Worm (Caenorhabditis elegans): ENCODE measurements around the gene Y69E1A.3.

DNA sequence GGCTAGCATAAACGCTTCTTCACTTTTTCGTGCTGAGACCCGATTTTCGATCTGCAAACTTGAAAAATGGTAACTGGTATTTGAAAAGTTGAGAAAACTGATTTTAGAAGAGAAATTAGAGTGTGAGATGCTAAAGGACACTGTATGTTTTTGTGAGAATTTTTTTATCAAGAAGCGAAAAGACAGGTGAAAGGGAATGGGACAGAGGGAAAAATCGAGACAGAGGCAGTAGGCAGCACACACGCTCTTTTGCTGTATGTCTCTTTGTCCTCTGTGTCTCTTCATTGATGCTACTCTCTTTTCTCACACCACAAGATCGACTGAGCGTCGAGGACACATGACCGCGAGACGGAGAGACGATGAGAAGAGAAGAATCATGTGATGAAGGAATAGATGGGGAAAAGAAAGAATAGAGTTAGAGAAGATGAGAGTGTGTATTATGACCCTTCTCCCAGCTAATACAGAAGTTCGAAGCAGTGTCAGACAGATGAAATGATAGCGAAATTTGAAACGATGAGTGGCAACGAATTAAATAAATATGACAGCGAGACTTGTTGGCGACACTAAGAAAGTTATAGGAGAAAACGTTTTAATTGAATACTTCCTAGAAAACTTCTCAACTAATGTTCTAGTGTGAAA, 16.1 kb upstream of the Y69E1A.3 start, which contains the start of gene lgg-2:
- TF ChIP-seq efl-1 (optimal IDR thresholded peaks at IDR 0.05) (peak; percentile 89 to 92), efl-1 (GFP tag; optimal IDR thresholded peaks at IDR 0.05 in 1 of 2) (peak; percentile 68 to 97), nhr-12 (tag; optimal IDR thresholded peaks at IDR 0.05) (no peak), rnt-1 (tag; optimal IDR thresholded peaks at IDR 0.05) (peak; percentile 96), nhr-237 (tag; optimal IDR thresholded peaks at IDR 0.05) (peak; percentile 85)
